Worm (Caenorhabditis elegans) whole organism, L2 larva: Measurements from ENCODE around the gene cutl-12.

Experiments
- ama-1 ChIP-seq: fragments of 150-350 bp; optimal IDR thresholded peaks from 2 replicates; lab custom pipeline; 2018; ENCODE audit warnings: inconsistent platforms
- egl-27 ChIP-seq: sonication (generic microtip); optimal IDR thresholded peaks from 3 replicates; lab custom pipeline; 2017; ENCODE audit warnings: missing biosample characterization, missing genetic modification reagents, missing genetic modification characterization
- sma-3 ChIP-seq: sonication (generic microtip); optimal IDR thresholded peaks from 2 replicates; lab custom pipeline; 2016; ENCODE audit warnings: missing genetic modification reagents, missing genetic modification characterization, missing compliant biosample characterization

- TF ChIP-seq sma-3 (GFP tag; lab: Kevin White, UChicago) (no peak), egl-27 (tag; lab: Kevin White, UChicago) (no peak), ama-1 (no peak)
These were observed 26.6 kb downstream of the cutl-12 start, which contains the start of gene F28C6.10 for ce11 chrII:8607662-8608061.
